Fruit fly (Drosophila melanogaster) whole organism, embryonic: Measurements from ENCODE around the gene CG33269.

Experiments
- Aef1 ChIP-seq: fragments of 200-800 bp; sonication (Bioruptor generic); IDR thresholded peaks from 3 replicates; pipeline ENCODE4 v1.3.6; 2022; ENCODE audit warnings: missing biosample characterization, missing genetic modification characterization
- B-H2 ChIP-seq: fragments of 200-800 bp; sonication (Bioruptor generic); optimal IDR thresholded peaks from 2 replicates; lab custom pipeline; 2018; ENCODE audit warnings: missing biosample characterization, mild to moderate bottlenecking, missing genetic modification characterization
- CG11085 ChIP-seq: fragments of 200-800 bp; sonication (Bioruptor generic); IDR thresholded peaks from 2 replicates; pipeline ENCODE4 v1.3.6; 2022; ENCODE audit warnings: missing biosample characterization, missing genetic modification characterization
- CG11695 ChIP-seq: fragments of 200-800 bp; sonication (Bioruptor generic); IDR thresholded peaks from 3 replicates; pipeline ENCODE4 v1.3.6; 2022; ENCODE audit warnings: missing biosample characterization, missing genetic modification characterization
- CG13287 ChIP-seq: fragments of 200-800 bp; sonication (Bioruptor generic); IDR thresholded peaks from 2 replicates; pipeline ENCODE4 v1.3.6; 2022; ENCODE audit warnings: missing biosample characterization, missing genetic modification characterization; ENCODE audit not compliant: partially characterized antibody
- CG13296 ChIP-seq: fragments of 200-800 bp; sonication (Bioruptor generic); optimal IDR thresholded peaks from 3 replicates; lab custom pipeline; 2018; ENCODE audit warnings: missing biosample characterization, mild to moderate bottlenecking, missing genetic modification characterization
- CG14441 ChIP-seq: fragments of 200-800 bp; sonication (Bioruptor generic); IDR thresholded peaks from 2 replicates; pipeline ENCODE4 v1.3.6; 2022; ENCODE audit warnings: missing biosample characterization, missing genetic modification characterization
- CG16779 ChIP-seq: fragments of 200-800 bp; sonication (Bioruptor generic); IDR thresholded peaks from 2 replicates; pipeline ENCODE4 v1.3.6; 2022; ENCODE audit warnings: missing biosample characterization, missing genetic modification characterization
- CG17186 ChIP-seq: fragments of 200-800 bp; sonication (Bioruptor generic); optimal IDR thresholded peaks from 3 replicates; lab custom pipeline; 2017; ENCODE audit warnings: missing biosample characterization, missing genetic modification reagents, missing genetic modification characterization
- CG17912 ChIP-seq: fragments of 200-800 bp; sonication (Bioruptor generic); optimal IDR thresholded peaks from 2 replicates; lab custom pipeline; 2018; ENCODE audit warnings: missing biosample characterization, mild to moderate bottlenecking, missing genetic modification characterization
- CG2199 ChIP-seq: fragments of 200-800 bp; sonication (Bioruptor generic); IDR thresholded peaks from 3 replicates; pipeline ENCODE4 v1.3.6; 2022; ENCODE audit warnings: missing biosample characterization, missing genetic modification characterization
- CG30431 ChIP-seq: fragments of 200-800 bp; sonication (Bioruptor generic); optimal IDR thresholded peaks from 2 replicates; lab custom pipeline; 2017; ENCODE audit warnings: missing biosample characterization, missing genetic modification characterization
- CG3995 ChIP-seq: fragments of 200-800 bp; sonication (Bioruptor generic); optimal IDR thresholded peaks from 3 replicates; lab custom pipeline; 2016; ENCODE audit warnings: missing biosample characterization, missing genetic modification characterization
- CG6175 ChIP-seq: fragments of 200-800 bp; sonication (Bioruptor generic); IDR thresholded peaks from 3 replicates; pipeline ENCODE4 v1.3.6; 2022; ENCODE audit warnings: missing biosample characterization, missing genetic modification characterization
- CG7928 ChIP-seq: fragments of 200-800 bp; sonication (Bioruptor generic); optimal IDR thresholded peaks from 2 replicates; lab custom pipeline; 2017; ENCODE audit warnings: missing biosample characterization, mild to moderate bottlenecking, missing genetic modification characterization
- CG7987 ChIP-seq: fragments of 200-800 bp; sonication (Bioruptor generic); optimal IDR thresholded peaks from 2 replicates; lab custom pipeline; 2018; ENCODE audit warnings: missing biosample characterization, mild to moderate bottlenecking, missing genetic modification characterization, moderate library complexity
- Chrac-16 ChIP-seq: fragments of 200-800 bp; sonication (Bioruptor generic); optimal IDR thresholded peaks from 3 replicates; lab custom pipeline; 2016; ENCODE audit warnings: missing biosample characterization, missing genetic modification characterization
- Drgx ChIP-seq: fragments of 200-800 bp; sonication (Bioruptor generic); IDR thresholded peaks from 2 replicates; pipeline ENCODE4 v1.3.6; 2022; ENCODE audit warnings: missing biosample characterization, missing genetic modification characterization
- Ets97D ChIP-seq: fragments of 200-800 bp; sonication (Bioruptor generic); optimal IDR thresholded peaks from 3 replicates; lab custom pipeline; 2016; ENCODE audit warnings: missing biosample characterization, missing genetic modification characterization
- H2.0 ChIP-seq: fragments of 200-800 bp; sonication (Bioruptor generic); IDR thresholded peaks from 2 replicates; pipeline ENCODE4 v1.3.6; 2022; ENCODE audit warnings: missing biosample characterization, missing genetic modification characterization
- HLH4C ChIP-seq: fragments of 200-800 bp; sonication (Bioruptor generic); IDR thresholded peaks from 3 replicates; pipeline ENCODE4 v1.3.6; 2022; ENCODE audit warnings: missing biosample characterization, missing genetic modification characterization; ENCODE audit not compliant: partially characterized antibody
- HmgZ ChIP-seq: fragments of 200-800 bp; sonication (Bioruptor generic); optimal IDR thresholded peaks from 2 replicates; lab custom pipeline; 2018; ENCODE audit warnings: missing biosample characterization, mild to moderate bottlenecking, missing genetic modification characterization
- Hr3 ChIP-seq: fragments of 200-800 bp; sonication (Bioruptor generic); optimal IDR thresholded peaks from 3 replicates; lab custom pipeline; 2016; ENCODE audit warnings: missing biosample characterization, missing genetic modification characterization
- Mes4 ChIP-seq: fragments of 200-800 bp; sonication (Bioruptor generic); optimal IDR thresholded peaks from 2 replicates; lab custom pipeline; 2016; ENCODE audit warnings: missing biosample characterization, missing genetic modification characterization
- NFAT ChIP-seq: fragments of 200-800 bp; sonication (Bioruptor generic); IDR thresholded peaks from 2 replicates; pipeline ENCODE4 v1.3.6; 2022; ENCODE audit warnings: missing biosample characterization, missing genetic modification characterization
- Vsx1 ChIP-seq: fragments of 200-800 bp; sonication (Bioruptor generic); optimal IDR thresholded peaks from 2 replicates; lab custom pipeline; 2017; ENCODE audit warnings: missing biosample characterization, mild to moderate bottlenecking, missing genetic modification characterization, missing genetic modification reagents
- YL-1 ChIP-seq: fragments of 200-800 bp; sonication (Bioruptor generic); optimal IDR thresholded peaks from 3 replicates; lab custom pipeline; 2017; ENCODE audit warnings: missing biosample characterization, mild to moderate bottlenecking, missing genetic modification characterization
- chinmo ChIP-seq: fragments of 200-800 bp; sonication (Bioruptor generic); IDR thresholded peaks from 4 replicates; pipeline ENCODE4 v1.3.6; 2022; ENCODE audit warnings: missing biosample characterization, missing genetic modification characterization; ENCODE audit not compliant: partially characterized antibody
- chm ChIP-seq: fragments of 200-800 bp; sonication (Bioruptor generic); IDR thresholded peaks from 2 replicates; pipeline ENCODE4 v1.3.6; 2022; ENCODE audit warnings: missing biosample characterization, missing genetic modification characterization
- crp ChIP-seq, 2 experiments: fragments of 200-800 bp; sonication (Bioruptor generic); optimal IDR thresholded peaks; 2 replicates in 1 of 2; 3 replicates in 1 of 2; lab custom pipeline; 2017; ENCODE audit warnings: missing biosample characterization in 2 of 2, missing genetic modification characterization in 2 of 2, mild to moderate bottlenecking in 1 of 2, moderate library complexity in 1 of 2
- ftz-f1 ChIP-seq: fragments of 200-800 bp; sonication (Bioruptor generic); optimal IDR thresholded peaks from 2 replicates; lab custom pipeline; 2016; ENCODE audit warnings: missing biosample characterization, missing genetic modification characterization
- gce ChIP-seq: fragments of 200-800 bp; sonication (Bioruptor generic); IDR thresholded peaks from 3 replicates; pipeline ENCODE4 v1.3.6; 2022; ENCODE audit warnings: missing biosample characterization, missing genetic modification characterization
- gcm2 ChIP-seq: fragments of 200-800 bp; sonication (Bioruptor generic); optimal IDR thresholded peaks from 2 replicates; lab custom pipeline; 2016; ENCODE audit warnings: missing biosample characterization, missing genetic modification characterization
- gem ChIP-seq: fragments of 200-800 bp; sonication (Bioruptor generic); optimal IDR thresholded peaks from 2 replicates; lab custom pipeline; 2019; ENCODE audit warnings: missing biosample characterization, mild to moderate bottlenecking, missing genetic modification characterization, moderate library complexity
- hb ChIP-seq: fragments of 200-800 bp; sonication (Bioruptor generic); IDR thresholded peaks from 3 replicates; pipeline ENCODE4 v1.3.6; 2022; ENCODE audit warnings: missing biosample characterization, missing genetic modification characterization; ENCODE audit not compliant: partially characterized antibody
- inv ChIP-seq: fragments of 200-800 bp; sonication (Bioruptor generic); IDR thresholded peaks from 2 replicates; pipeline ENCODE4 v1.3.6; 2022; ENCODE audit warnings: missing biosample characterization, missing genetic modification characterization; ENCODE audit not compliant: partially characterized antibody
- jing ChIP-seq: fragments of 200-800 bp; sonication (Bioruptor generic); optimal IDR thresholded peaks from 2 replicates; lab custom pipeline; 2018; ENCODE audit warnings: missing biosample characterization, mild to moderate bottlenecking, missing genetic modification characterization
- lbe ChIP-seq: fragments of 200-800 bp; sonication (Bioruptor generic); optimal IDR thresholded peaks from 2 replicates; lab custom pipeline; 2016; ENCODE audit warnings: missing biosample characterization, mild to moderate bottlenecking, missing genetic modification characterization
- mam ChIP-seq: fragments of 200-800 bp; sonication (Bioruptor generic); optimal IDR thresholded peaks from 3 replicates; lab custom pipeline; 2016; ENCODE audit warnings: missing biosample characterization, missing genetic modification characterization
- nau ChIP-seq: fragments of 200-800 bp; sonication (Bioruptor generic); optimal IDR thresholded peaks from 3 replicates; lab custom pipeline; 2017; ENCODE audit warnings: missing biosample characterization, mild to moderate bottlenecking, missing genetic modification characterization, missing genetic modification reagents
- phol ChIP-seq: fragments of 200-800 bp; sonication (Bioruptor generic); optimal IDR thresholded peaks from 3 replicates; lab custom pipeline; 2018; ENCODE audit warnings: missing biosample characterization, mild to moderate bottlenecking, missing genetic modification characterization, moderate library complexity
- pros ChIP-seq: fragments of 200-800 bp; sonication (Bioruptor generic); optimal IDR thresholded peaks from 3 replicates; lab custom pipeline; 2019; ENCODE audit warnings: missing biosample characterization, mild to moderate bottlenecking, missing genetic modification characterization, moderate library complexity
- pzg ChIP-seq: fragments of 200-800 bp; sonication (Bioruptor generic); optimal IDR thresholded peaks from 3 replicates; lab custom pipeline; 2018; ENCODE audit warnings: missing biosample characterization, mild to moderate bottlenecking, missing genetic modification characterization, moderate library complexity
- rib ChIP-seq: fragments of 200-800 bp; sonication (Bioruptor generic); IDR thresholded peaks from 2 replicates; pipeline ENCODE4 v1.3.6; 2022; ENCODE audit warnings: missing biosample characterization, missing genetic modification characterization
- row ChIP-seq: fragments of 200-800 bp; sonication (Bioruptor generic); IDR thresholded peaks from 3 replicates; pipeline ENCODE4 v1.3.6; 2022; ENCODE audit warnings: missing biosample characterization, missing genetic modification characterization
- sens ChIP-seq: fragments of 200-800 bp; sonication (Bioruptor generic); peaks from one replicate; lab custom pipeline; 2016; ENCODE audit warnings: missing biosample characterization, missing genetic modification characterization
- sima ChIP-seq: fragments of 200-800 bp; sonication (Bioruptor generic); optimal IDR thresholded peaks from 2 replicates; lab custom pipeline; 2016; ENCODE audit warnings: missing biosample characterization, missing genetic modification characterization
- sna ChIP-seq: fragments of 200-800 bp; sonication (Bioruptor generic); IDR thresholded peaks from 2 replicates; pipeline ENCODE4 v1.3.6; 2022; ENCODE audit warnings: missing biosample characterization, missing genetic modification characterization; ENCODE audit not compliant: partially characterized antibody
- unc-4 ChIP-seq: fragments of 200-800 bp; sonication (Bioruptor generic); IDR thresholded peaks from 2 replicates; pipeline ENCODE4 v1.3.6; 2022; ENCODE audit warnings: missing biosample characterization, missing genetic modification characterization; ENCODE audit not compliant: partially characterized antibody
- usp ChIP-seq: fragments of >200 bp; optimal IDR thresholded peaks from 2 replicates; lab custom pipeline; 2017; ENCODE audit warnings: missing biosample characterization, missing genetic modification characterization

Gene CG33269

dm6 chr3L:11623245-11623883 lies 41.4 kb upstream of the CG33269 start (continued):
- TF ChIP-seq nau (GFP tag; lab: Kevin White, UChicago) (no peak), CG7987 (GFP tag; lab: Kevin White, UChicago) (peak; percentile 37), jing (GFP tag; lab: Kevin White, UChicago) (no peak), Mes4 (GFP tag; lab: Kevin White, UChicago) (no peak), CG11085 (GFP tag; lab: Robert Waterston, UW) (no peak), rib (GFP tag; lab: Robert Waterston, UW) (no peak), CG17186 (GFP tag; lab: Kevin White, UChicago) (no peak), usp (GFP tag; lab: Kevin White, UChicago) (no peak), sna (GFP tag; lab: Robert Waterston, UW) (no peak), gcm2 (GFP tag; lab: Kevin White, UChicago) (no peak), CG13287 (GFP tag; lab: Robert Waterston, UW) (peak; percentile 59), mam (no peak), CG3995 (GFP tag; lab: Kevin White, UChicago) (no peak), CG17912 (GFP tag; lab: Kevin White, UChicago) (no peak), Vsx1 (GFP tag; lab: Kevin White, UChicago) (no peak), Drgx (GFP tag; lab: Robert Waterston, UW) (0 out of 2 replicates have a peak, but pooled peaks have one; percentile 23), H2.0 (GFP tag; lab: Robert Waterston, UW) (no peak), Ets97D (GFP tag; lab: Kevin White, UChicago) (no peak), chm (GFP tag; lab: Robert Waterston, UW) (no peak), phol (no peak), lbe (GFP tag; lab: Kevin White, UChicago) (peak; percentile 60), YL-1 (GFP tag; lab: Kevin White, UChicago) (no peak), CG11695 (GFP tag; lab: Robert Waterston, UW) (no peak), HLH4C (GFP tag; lab: Robert Waterston, UW) (peak; percentile 16; the same call in 1 of the 3 replicates), crp (GFP tag; optimal IDR thresholded peaks at IDR 0.05; lab: Kevin White, UChicago) (peak in 1 of 2 experiments; percentile 87), CG7928 (peak; percentile 94), CG14441 (GFP tag; lab: Robert Waterston, UW) (0 out of 2 replicates have a peak, but pooled peaks have one; percentile 5), sens (GFP tag; lab: Kevin White, UChicago) (peak; percentile 46), Aef1 (GFP tag; lab: Robert Waterston, UW) (no peak), HmgZ (tag; lab: Kevin White, UChicago) (peak; percentile 20), gem (tag; lab: Kevin White, UChicago) (no peak), Chrac-16 (GFP tag; lab: Kevin White, UChicago) (no peak), pros (GFP tag; lab: Kevin White, UChicago) (no peak), NFAT (GFP tag; lab: Robert Waterston, UW) (no peak), CG30431 (no peak), hb (GFP tag; lab: Robert Waterston, UW) (no peak), pzg (GFP tag; lab: Kevin White, UChicago) (peak; percentile 25), chinmo (GFP tag; lab: Robert Waterston, UW) (peak; percentile 43; the same call in 1 of the 4 replicates), ftz-f1 (no peak), row (GFP tag; lab: Robert Waterston, UW) (peak; percentile 41; the same call in 1 of the 3 replicates), CG16779 (GFP tag; lab: Robert Waterston, UW) (no peak), sima (GFP tag; lab: Kevin White, UChicago) (no peak), Hr3 (GFP tag; lab: Kevin White, UChicago) (no peak), CG13296 (GFP tag; lab: Kevin White, UChicago) (peak; percentile 5), CG6175 (no peak), CG2199 (GFP tag; lab: Robert Waterston, UW) (peak; percentile 91), inv (no peak), gce (GFP tag; lab: Robert Waterston, UW) (no peak), unc-4 (GFP tag; lab: Robert Waterston, UW) (peak; percentile 21; the same call in 1 of the 2 replicates), B-H2 (peak; percentile 15)
